Worm (Caenorhabditis elegans): ENCODE measurements around the gene eat-6.

- TF ChIP-seq cog-1 (tag; optimal IDR thresholded peaks at IDR 0.05) (no peak), tab-1 (GFP tag; IDR thresholded peaks at IDR 0.05) (no peak), ztf-29 (GFP tag; IDR thresholded peaks at IDR 0.05) (no peak)
These were observed 27.3 kb upstream of the eat-6 start for ce11 chrV:13157073-13157472.
